Worm (Caenorhabditis elegans) whole organism, young adult: Measurements from ENCODE around the gene K07E8.7.
A peak's percentile ranks its signal among the peaks of the same experiment; 100 is the strongest.

Experiments
- D2030.7 ChIP-seq: fragments of 200-800 bp; sonication (Bioruptor generic); IDR thresholded peaks from 2 replicates; pipeline ENCODE4 v1.3.6; 2022; ENCODE audit warnings: missing genetic modification reagents, missing genetic modification characterization, missing compliant biosample characterization
- F22D6.2 ChIP-seq: sonication (generic microtip); optimal IDR thresholded peaks from 2 replicates; lab custom pipeline; 2016; ENCODE audit warnings: mild to moderate bottlenecking, missing genetic modification characterization, missing compliant biosample characterization
- F33H1.4 ChIP-seq: fragments of 200-800 bp; sonication (Bioruptor generic); IDR thresholded peaks from 2 replicates; pipeline ENCODE4 v1.3.6; 2022; ENCODE audit warnings: missing genetic modification reagents, missing genetic modification characterization, missing compliant biosample characterization
- F57C9.4 ChIP-seq: sonication (generic microtip); optimal IDR thresholded peaks from 2 replicates; lab custom pipeline; 2017; ENCODE audit warnings: mild to moderate bottlenecking, missing genetic modification characterization, missing compliant biosample characterization
- Y67H2A.10 ChIP-seq: fragments of 200-800 bp; sonication (Bioruptor generic); conservative IDR thresholded peaks from 2 replicates; pipeline ENCODE4 v1.3.6; 2022; ENCODE audit warnings: missing genetic modification reagents, missing genetic modification characterization, missing compliant biosample characterization
- Y79H2A.3 ChIP-seq: fragments of 200-800 bp; sonication (Bioruptor generic); conservative IDR thresholded peaks from 2 replicates; pipeline ENCODE4 v1.3.6; 2022; ENCODE audit warnings: missing genetic modification reagents, missing genetic modification characterization, missing compliant biosample characterization
- Y95B8A.8 ChIP-seq: fragments of 200-800 bp; sonication (Bioruptor generic); IDR thresholded peaks from 2 replicates; pipeline ENCODE4 v1.3.6; 2022; ENCODE audit warnings: missing genetic modification reagents, missing genetic modification characterization, missing compliant biosample characterization
- akir-1 ChIP-seq: fragments of 200-800 bp; sonication (Bioruptor generic); optimal IDR thresholded peaks from 2 replicates; lab custom pipeline; 2018; ENCODE audit warnings: mild to moderate bottlenecking, missing genetic modification characterization, moderate library complexity, missing compliant biosample characterization
- ama-1 ChIP-seq, 3 experiments: fragments of 150-350 bp in 1 of 3; sonication (generic microtip) in 2 of 3; optimal IDR thresholded peaks; 2 replicates each; lab custom pipeline; 2014 to 2018; ENCODE audit warnings: missing biosample characterization in 2 of 3, missing genetic modification characterization in 2 of 3, missing genetic modification reagents in 2 of 3
- athp-1 ChIP-seq: sonication (generic microtip); optimal IDR thresholded peaks from 2 replicates; lab custom pipeline; 2017; ENCODE audit warnings: mild to moderate bottlenecking, missing genetic modification characterization, missing compliant biosample characterization
- attf-5 ChIP-seq: fragments of 200-800 bp; sonication (Bioruptor generic); optimal IDR thresholded peaks from 2 replicates; lab custom pipeline; 2018; ENCODE audit warnings: mild to moderate bottlenecking, missing genetic modification characterization, missing compliant biosample characterization
- bed-1 ChIP-seq: fragments of 200-800 bp; sonication (Bioruptor generic); IDR thresholded peaks from 2 replicates; pipeline ENCODE4 v1.3.6; 2022; ENCODE audit warnings: missing genetic modification reagents, missing genetic modification characterization, missing compliant biosample characterization
- ccch-3 ChIP-seq: fragments of 200-800 bp; sonication (Bioruptor generic); optimal IDR thresholded peaks from 2 replicates; lab custom pipeline; 2018; ENCODE audit warnings: mild to moderate bottlenecking, missing genetic modification characterization, missing compliant biosample characterization
- cebp-2 ChIP-seq: fragments of 200-800 bp; sonication (Bioruptor generic); IDR thresholded peaks from 2 replicates; pipeline ENCODE4 v1.3.6; 2022; ENCODE audit warnings: missing genetic modification characterization, missing compliant biosample characterization
- ceh-40 ChIP-seq: fragments of 200-800 bp; sonication (Bioruptor generic); IDR thresholded peaks from 2 replicates; pipeline ENCODE4 v1.3.6; 2022; ENCODE audit warnings: missing genetic modification characterization, missing compliant biosample characterization
- ceh-79 ChIP-seq: sonication (generic microtip); optimal IDR thresholded peaks from 2 replicates; lab custom pipeline; 2017; ENCODE audit warnings: mild to moderate bottlenecking, missing genetic modification characterization, missing compliant biosample characterization
- ceh-91 ChIP-seq: fragments of 200-800 bp; sonication (Bioruptor generic); IDR thresholded peaks from 2 replicates; pipeline ENCODE4 v1.3.6; 2022; ENCODE audit warnings: missing genetic modification reagents, missing genetic modification characterization, missing compliant biosample characterization
- dox-1 ChIP-seq: fragments of 200-800 bp; sonication (Bioruptor generic); IDR thresholded peaks from 2 replicates; pipeline ENCODE4 v1.3.6; 2022; ENCODE audit warnings: missing genetic modification reagents, missing genetic modification characterization, missing compliant biosample characterization
- dpl-1 ChIP-seq: fragments of 150-350 bp; optimal IDR thresholded peaks from 2 replicates; lab custom pipeline; 2014; ENCODE audit warnings: missing biosample characterization, missing genetic modification reagents, missing genetic modification characterization
- efl-1 ChIP-seq: fragments of 150-350 bp; optimal IDR thresholded peaks from 2 replicates; lab custom pipeline; 2014; ENCODE audit warnings: missing biosample characterization, missing genetic modification reagents, missing genetic modification characterization
- egrh-3 ChIP-seq: fragments of 200-800 bp; sonication (Bioruptor generic); IDR thresholded peaks from 2 replicates; pipeline ENCODE4 v1.3.6; 2022; ENCODE audit warnings: missing genetic modification reagents, missing genetic modification characterization, missing compliant biosample characterization
- hlh-12 ChIP-seq: sonication (generic microtip); optimal IDR thresholded peaks from 2 replicates; lab custom pipeline; 2016; ENCODE audit warnings: missing genetic modification characterization, missing compliant biosample characterization
- hmg-1.2 ChIP-seq: fragments of 200-800 bp; sonication (Bioruptor generic); IDR thresholded peaks from 2 replicates; pipeline ENCODE4 v1.3.6; 2022; ENCODE audit warnings: missing genetic modification reagents, missing genetic modification characterization, missing compliant biosample characterization
- let-607 ChIP-seq, 2 experiments: fragments of 200-800 bp in 1 of 2; sonication (Bioruptor generic) in 1 of 2; sonication (generic microtip) in 1 of 2; optimal IDR thresholded peaks; 2 replicates each; lab custom pipeline; 2016 to 2018; ENCODE audit warnings: mild to moderate bottlenecking in 2 of 2, missing compliant biosample characterization in 2 of 2, missing genetic modification characterization in 2 of 2, moderate library complexity in 2 of 2, missing genotype in 1 of 2
- lin-40 ChIP-seq: sonication (generic microtip); optimal IDR thresholded peaks from 2 replicates; lab custom pipeline; 2016; ENCODE audit warnings: missing genetic modification characterization, mild to moderate bottlenecking, missing compliant biosample characterization, missing genotype, missing genetic modification reagents
- lsl-1 ChIP-seq: fragments of 200-800 bp; sonication (Bioruptor generic); optimal IDR thresholded peaks from 2 replicates; lab custom pipeline; 2018; ENCODE audit warnings: mild to moderate bottlenecking, missing genetic modification characterization, moderate library complexity, missing compliant biosample characterization
- madf-10 ChIP-seq: sonication (generic microtip); optimal IDR thresholded peaks from 2 replicates; lab custom pipeline; 2016; ENCODE audit warnings: mild to moderate bottlenecking, missing genetic modification characterization, missing compliant biosample characterization
- madf-8 ChIP-seq: fragments of 200-800 bp; sonication (Bioruptor generic); conservative IDR thresholded peaks from 2 replicates; pipeline ENCODE4 v1.3.6; 2022; ENCODE audit warnings: missing genetic modification reagents, missing genetic modification characterization, missing compliant biosample characterization
- mxl-1 ChIP-seq: sonication (generic microtip); optimal IDR thresholded peaks from 2 replicates; lab custom pipeline; 2016; ENCODE audit warnings: missing genetic modification characterization, missing compliant biosample characterization
- nfya-1 ChIP-seq: sonication (generic microtip); optimal IDR thresholded peaks from 2 replicates; lab custom pipeline; 2017; ENCODE audit warnings: antibody characterized with exemption, missing compliant biosample characterization, missing genetic modification characterization, borderline replicate concordance; ENCODE audit not compliant: insufficient read depth
- nhr-80 ChIP-seq: sonication (generic microtip); optimal IDR thresholded peaks from 2 replicates; lab custom pipeline; 2016; ENCODE audit warnings: missing genetic modification characterization, missing compliant biosample characterization
- pha-4 ChIP-seq: fragments of 150-350 bp; sonication (generic microtip); optimal IDR thresholded peaks from 2 replicates; lab custom pipeline; 2014; ENCODE audit warnings: missing biosample characterization, missing genetic modification reagents, missing genetic modification characterization
- rcor-1 ChIP-seq: fragments of 200-800 bp; sonication (Bioruptor generic); IDR thresholded peaks from 2 replicates; pipeline ENCODE4 v1.3.6; 2022; ENCODE audit warnings: missing genetic modification reagents, missing genetic modification characterization, missing compliant biosample characterization
- rec-8 ChIP-seq, 2 experiments: sonication (generic microtip); optimal IDR thresholded peaks; 2 replicates each; lab custom pipeline; 2016; ENCODE audit warnings: mild to moderate bottlenecking in 2 of 2, missing genetic modification characterization in 2 of 2, missing genetic modification reagents in 2 of 2, missing genotype in 2 of 2, missing biosample characterization in 1 of 2, missing compliant biosample characterization in 1 of 2, moderate library complexity in 1 of 2
- sea-2 ChIP-seq: fragments of 200-800 bp; sonication (Bioruptor generic); IDR thresholded peaks from 2 replicates; pipeline ENCODE4 v1.3.6; 2022; ENCODE audit warnings: missing genetic modification characterization, missing compliant biosample characterization
- snpc-4 ChIP-seq, 5 experiments: fragments of 150-350 bp in 1 of 5; sonication (generic microtip) in 4 of 5; optimal IDR thresholded peaks; 2 replicates each; lab custom pipeline; 2014 to 2018; ENCODE audit warnings: missing genetic modification characterization in 5 of 5, missing biosample characterization in 3 of 5, antibody characterized with exemption in 2 of 5, mild to moderate bottlenecking in 2 of 5, missing compliant biosample characterization in 2 of 5, missing genotype in 2 of 5, moderate library complexity in 2 of 5, missing genetic modification reagents in 1 of 5
- tbx-9 ChIP-seq: sonication (generic microtip); optimal IDR thresholded peaks from 2 replicates; lab custom pipeline; 2016; ENCODE audit warnings: borderline replicate concordance, missing genetic modification characterization, inconsistent platforms, missing compliant biosample characterization
- unc-130 ChIP-seq: sonication (generic microtip); optimal IDR thresholded peaks from 2 replicates; lab custom pipeline; 2016; ENCODE audit warnings: missing genetic modification reagents, missing genetic modification characterization, missing compliant biosample characterization
- unc-62 ChIP-seq: fragments of 150-350 bp; optimal IDR thresholded peaks from 2 replicates; lab custom pipeline; 2014; ENCODE audit warnings: missing biosample characterization, missing genetic modification reagents, missing genetic modification characterization
- zfh-2 ChIP-seq: fragments of 200-800 bp; sonication (Bioruptor generic); conservative IDR thresholded peaks from 2 replicates; pipeline ENCODE4 v1.3.6; 2022; ENCODE audit warnings: missing genetic modification reagents, missing genetic modification characterization, missing compliant biosample characterization
- zim-3 ChIP-seq: sonication (generic microtip); optimal IDR thresholded peaks from 2 replicates; lab custom pipeline; 2017; ENCODE audit warnings: mild to moderate bottlenecking, missing genetic modification characterization, moderate library complexity, missing compliant biosample characterization
- ztf-25 ChIP-seq: fragments of 200-800 bp; sonication (Bioruptor generic); IDR thresholded peaks from 2 replicates; pipeline ENCODE4 v1.3.6; 2022; ENCODE audit warnings: missing genetic modification reagents, missing genetic modification characterization, missing compliant biosample characterization

K07E8.7 gene

DNA sequence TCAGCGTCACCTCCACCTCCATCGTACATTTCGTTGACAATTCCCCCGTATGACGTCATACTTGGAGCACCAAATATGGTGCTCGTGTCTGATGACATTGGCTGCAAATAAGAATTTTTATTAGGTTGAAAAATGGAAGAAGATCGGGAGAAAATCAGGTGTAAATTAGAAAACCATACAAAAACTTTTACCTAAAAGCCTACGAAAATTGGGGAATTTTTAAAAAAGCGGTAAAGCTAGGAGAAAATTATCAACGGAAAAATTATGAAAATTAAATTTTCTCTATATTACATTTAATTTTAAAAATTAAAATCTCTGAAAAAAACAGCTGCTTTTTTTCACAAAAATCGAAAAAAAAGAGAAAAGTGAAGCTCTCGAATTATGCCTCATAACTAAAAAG lies 25.7 kb downstream of the K07E8.7 start, which contains the start of gene T04B8.5:
Gene T04B8.5 (minus strand): TSS at position 101 of the 400 bp plus-strand sequence.
- no peak for TF ChIP-seq ztf-25 (GFP tag; lab: Robert Waterston, UW)
- TF ChIP-seq rec-8 (tag; optimal IDR thresholded peaks at IDR 0.05; lab: Kevin White, UChicago) = no peak
- TF ChIP-seq rcor-1 (GFP tag; lab: Robert Waterston, UW) = no peak
- no peak for TF ChIP-seq zfh-2
- TF ChIP-seq lin-40 = no peak
- no peak for TF ChIP-seq F22D6.2 (tag; lab: Kevin White, UChicago)
- TF ChIP-seq madf-10 (tag; lab: Kevin White, UChicago) = no peak
- TF ChIP-seq efl-1 (GFP tag; lab: Kevin White, UChicago) = no peak
- TF ChIP-seq dpl-1 (GFP tag; lab: Kevin White, UChicago) = no peak
- no peak for TF ChIP-seq ama-1 (optimal IDR thresholded peaks at IDR 0.05; lab: Kevin White, UChicago)
- TF ChIP-seq ama-1 (GFP tag; optimal IDR thresholded peaks at IDR 0.05; lab: Kevin White, UChicago) = no peak
- TF ChIP-seq cebp-2 (GFP tag; lab: Robert Waterston, UW) = no peak
- TF ChIP-seq madf-8 (GFP tag; lab: Robert Waterston, UW) = no peak
- no peak for TF ChIP-seq hlh-12 (tag; lab: Kevin White, UChicago)

- TF ChIP-seq hmg-1.2 (peak; percentile 93), ceh-91 (GFP tag; lab: Robert Waterston, UW) (no peak), nhr-80 (tag; lab: Kevin White, UChicago) (peak; percentile 35)
Observed at ce11 chrII:622478-622877, 27.7 kb downstream of the K07E8.7 start.

DNA sequence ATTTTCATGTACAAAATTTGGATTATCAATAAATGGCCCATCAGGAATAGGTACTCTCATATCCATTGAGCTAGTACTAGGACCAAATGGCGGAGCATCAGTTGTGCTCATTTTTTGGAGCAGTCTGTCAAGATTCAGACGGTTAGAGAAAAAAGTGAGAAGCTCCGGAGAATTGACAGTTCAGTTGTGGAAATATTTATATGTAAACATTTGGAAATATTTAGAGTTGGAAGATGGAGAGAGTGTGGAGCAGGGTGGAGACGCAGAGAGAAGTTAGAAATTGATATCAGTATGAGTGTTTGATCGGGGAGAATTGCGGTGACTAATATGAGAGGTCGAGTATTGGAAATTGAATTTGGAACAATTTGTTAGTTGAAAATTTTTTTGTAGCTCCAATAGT lies 29.0 kb downstream of the K07E8.7 start:
- TF ChIP-seq F33H1.4 (GFP tag; lab: Robert Waterston, UW) = no peak
- no peak for TF ChIP-seq bed-1 (GFP tag; lab: Robert Waterston, UW)
- no peak for TF ChIP-seq efl-1 (GFP tag; lab: Kevin White, UChicago)
- TF ChIP-seq unc-62 (GFP tag; lab: Kevin White, UChicago) = peak; percentile 24
- TF ChIP-seq nfya-1 = no peak
- TF ChIP-seq athp-1 (tag; lab: Kevin White, UChicago) = no peak
- no peak for TF ChIP-seq ccch-3 (GFP tag; lab: Kevin White, UChicago)
- TF ChIP-seq D2030.7 (GFP tag; lab: Robert Waterston, UW) = no peak
- no peak for TF ChIP-seq tbx-9
- no peak for TF ChIP-seq snpc-4 (GFP tag; optimal IDR thresholded peaks at IDR 0.05; lab: Kevin White, UChicago)
- no peak for TF ChIP-seq snpc-4 (tag; optimal IDR thresholded peaks at IDR 0.05; lab: Kevin White, UChicago)
- no peak for TF ChIP-seq Y67H2A.10
- no peak for TF ChIP-seq attf-5 (GFP tag; lab: Kevin White, UChicago)
- no peak for TF ChIP-seq zfh-2
- TF ChIP-seq egrh-3 (GFP tag; lab: Robert Waterston, UW) = no peak
- peak; percentile 73; the same call in 1 of the 2 replicates for TF ChIP-seq hmg-1.2
- TF ChIP-seq pha-4 = peak; percentile 68
- no peak for TF ChIP-seq ceh-79 (tag; lab: Kevin White, UChicago)
- TF ChIP-seq Y79H2A.3 (GFP tag; lab: Robert Waterston, UW) = no peak
- no peak for TF ChIP-seq ama-1 (optimal IDR thresholded peaks at IDR 0.05; lab: Kevin White, UChicago)
- TF ChIP-seq ama-1 (GFP tag; optimal IDR thresholded peaks at IDR 0.05; lab: Kevin White, UChicago) = no peak
- TF ChIP-seq sea-2 (GFP tag; lab: Robert Waterston, UW) = no peak
- TF ChIP-seq lsl-1 (GFP tag; lab: Kevin White, UChicago) = no peak
- TF ChIP-seq let-607 (tag; optimal IDR thresholded peaks at IDR 0.05; lab: Kevin White, UChicago) = peak; percentile 49 to 74
- no peak for TF ChIP-seq dox-1 (GFP tag; lab: Robert Waterston, UW)
- TF ChIP-seq zim-3 = no peak
- no peak for TF ChIP-seq ceh-40 (GFP tag; lab: Robert Waterston, UW)
- no peak for TF ChIP-seq Y95B8A.8 (GFP tag; lab: Robert Waterston, UW)
- TF ChIP-seq unc-130 (GFP tag; lab: Kevin White, UChicago) = no peak
- no peak for TF ChIP-seq F57C9.4 (tag; lab: Kevin White, UChicago)
- TF ChIP-seq akir-1 = no peak
- no peak for TF ChIP-seq mxl-1 (tag; lab: Kevin White, UChicago)
- TF ChIP-seq nhr-80 (tag; lab: Kevin White, UChicago) = peak; percentile 71
- TF ChIP-seq cebp-2 (GFP tag; lab: Robert Waterston, UW) = no peak
